Fruit fly (Drosophila melanogaster): ENCODE results near the gene Ravus.

Ravus gene

dm6 chr3R:13261706-13262105, 2.2 kb downstream of the Ravus start (continued):
- TF ChIP-seq CG17186 (GFP tag; optimal IDR thresholded peaks at IDR 0.05), result no peak
- TF ChIP-seq vvl (GFP tag; IDR thresholded peaks at IDR 0.05), result no peak
- no peak for TF ChIP-seq dm (GFP tag; optimal IDR thresholded peaks at IDR 0.05)
- no peak for TF ChIP-seq CG9797 (GFP tag; optimal IDR thresholded peaks at IDR 0.05)
- TF ChIP-seq Oli (tag; optimal IDR thresholded peaks at IDR 0.05), result no peak
- no peak for TF ChIP-seq br (optimal IDR thresholded peaks at IDR 0.05)
- TF ChIP-seq NFAT (GFP tag; IDR thresholded peaks at IDR 0.05), result peak; percentile 27; the same call in 1 of the 2 replicates
- TF ChIP-seq kni (GFP tag; optimal IDR thresholded peaks at IDR 0.05), result no peak

DNA sequence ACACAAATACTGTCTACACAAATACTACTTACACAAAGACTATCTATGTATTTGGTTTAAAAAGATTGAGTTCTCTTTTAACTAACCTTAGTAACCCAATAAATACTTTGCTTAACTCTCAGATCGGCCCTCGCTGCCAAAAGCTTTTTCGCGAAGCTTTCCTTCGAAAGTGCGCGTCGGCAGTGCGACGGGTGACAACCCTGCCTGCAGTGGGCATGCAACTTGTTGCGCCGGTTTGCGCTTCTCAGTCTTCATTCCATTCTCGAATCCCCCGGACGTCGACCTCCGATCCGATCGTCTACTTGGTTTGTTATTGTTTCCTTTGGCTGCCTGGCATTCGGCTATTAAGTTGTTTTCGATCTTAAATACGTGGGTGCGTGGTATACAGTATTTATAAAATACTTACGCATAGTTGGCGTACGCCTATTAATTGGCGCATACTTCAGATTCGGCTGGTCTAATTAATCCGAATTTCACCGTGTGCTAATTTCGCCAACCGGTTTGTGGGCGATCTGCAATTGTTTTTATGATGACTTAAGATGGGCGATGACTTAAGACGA, 3.7 kb downstream of the Ravus start, which contains the start of gene CG11686:
Gene CG11686 (plus strand): TSS at position 243 of the 560 bp plus-strand sequence.
- TF ChIP-seq CG6791 (GFP tag; IDR thresholded peaks at IDR 0.05; ENCODE audit: partially characterized antibody), result peak; percentile 67
- 0 out of 2 replicates have a peak, but pooled peaks have one; percentile 20 for TF ChIP-seq Drgx (GFP tag; IDR thresholded peaks at IDR 0.05)
- TF ChIP-seq lab (GFP tag; optimal IDR thresholded peaks at IDR 0.05), result peak; percentile 44
- TF ChIP-seq Aef1 (GFP tag; IDR thresholded peaks at IDR 0.05), result no peak
- no peak for TF ChIP-seq CG6654 (GFP tag; optimal IDR thresholded peaks at IDR 0.05)
- 0 out of 2 replicates have a peak, but pooled peaks have one; percentile 7 for TF ChIP-seq CG10366 (GFP tag; IDR thresholded peaks at IDR 0.05)
- TF ChIP-seq CG12769 (tag; optimal IDR thresholded peaks at IDR 0.05), result peak; percentile 4
- peak; percentile 17 for TF ChIP-seq caup (GFP tag; optimal IDR thresholded peaks at IDR 0.05; ENCODE audit: severe bottlenecking)
- TF ChIP-seq CG15514 (GFP tag; optimal IDR thresholded peaks at IDR 0.05), result peak; percentile 14
- TF ChIP-seq ab (GFP tag; optimal IDR thresholded peaks at IDR 0.05), result no peak
- TF ChIP-seq pb (GFP tag; optimal IDR thresholded peaks at IDR 0.05), result no peak
- peak; percentile 17 for TF ChIP-seq MTF-1 (GFP tag; optimal IDR thresholded peaks at IDR 0.05; ENCODE audit: borderline replicate concordance)
- no peak for TF ChIP-seq CG15073 (GFP tag; optimal IDR thresholded peaks at IDR 0.05)
- peak; percentile 15 for TF ChIP-seq slp2 (GFP tag; optimal IDR thresholded peaks at IDR 0.05)
- TF ChIP-seq grau (tag; optimal IDR thresholded peaks at IDR 0.05), result peak; percentile 18
- TF ChIP-seq CG14441 (GFP tag; IDR thresholded peaks at IDR 0.05), result 0 out of 2 replicates have a peak, but pooled peaks have one; percentile 11
- 0 out of 2 replicates have a peak, but pooled peaks have one; percentile 8 for TF ChIP-seq seq (GFP tag; IDR thresholded peaks at IDR 0.05)
- TF ChIP-seq CG10147 (GFP tag; optimal IDR thresholded peaks at IDR 0.05), result peak; percentile 1
- TF ChIP-seq oc (tag; optimal IDR thresholded peaks at IDR 0.05), result peak; percentile 48
- TF ChIP-seq en (GFP tag; optimal IDR thresholded peaks at IDR 0.05), result no peak
- 0 out of 2 replicates have a peak, but pooled peaks have one; percentile 5 for TF ChIP-seq CG32532 (GFP tag; IDR thresholded peaks at IDR 0.05)
- no peak for TF ChIP-seq CG16863 (GFP tag; optimal IDR thresholded peaks at IDR 0.05)
- peak; percentile 82; the same call in 2 of the 3 replicates for TF ChIP-seq ci (GFP tag; IDR thresholded peaks at IDR 0.05)
- TF ChIP-seq NfI (GFP tag; optimal IDR thresholded peaks at IDR 0.05), result peak; percentile 2
- TF ChIP-seq ftz-f1 (GFP tag; optimal IDR thresholded peaks at IDR 0.05), result peak; percentile 28
- peak; percentile 76 for TF ChIP-seq sr (GFP tag; IDR thresholded peaks at IDR 0.05)
- TF ChIP-seq Dref (GFP tag; IDR thresholded peaks at IDR 0.05), result no peak
- 0 out of 2 replicates have a peak, but pooled peaks have one; percentile 41 for TF ChIP-seq vvl (GFP tag; IDR thresholded peaks at IDR 0.05)
- TF ChIP-seq CG14860 (GFP tag; IDR thresholded peaks at IDR 0.05; ENCODE audit: partially characterized antibody), result no peak
- TF ChIP-seq CG12391 (tag; optimal IDR thresholded peaks at IDR 0.05), result peak; percentile 21
- peak; percentile 6 for TF ChIP-seq lilli (GFP tag; optimal IDR thresholded peaks at IDR 0.05)
- peak; percentile 2 for TF ChIP-seq CG4707 (GFP tag; optimal IDR thresholded peaks at IDR 0.05)
- TF ChIP-seq sc (optimal IDR thresholded peaks at IDR 0.05), result no peak
- no peak for TF ChIP-seq sc (GFP tag; optimal IDR thresholded peaks at IDR 0.05)
- TF ChIP-seq odd (GFP tag; optimal IDR thresholded peaks at IDR 0.05), result peak; percentile 5
- TF ChIP-seq onecut (GFP tag; IDR thresholded peaks at IDR 0.05), result 0 out of 2 replicates have a peak, but pooled peaks have one; percentile 5
- no peak for TF ChIP-seq Gsc (GFP tag; IDR thresholded peaks at IDR 0.05)
- peak; percentile 33 for TF ChIP-seq HLHmδ (GFP tag; optimal IDR thresholded peaks at IDR 0.05)
- peak; percentile 23 for TF ChIP-seq wek (GFP tag; optimal IDR thresholded peaks at IDR 0.05)
- 0 out of 2 replicates have a peak, but pooled peaks have one; percentile 17 for TF ChIP-seq sob (GFP tag; IDR thresholded peaks at IDR 0.05)
- peak; percentile 53; the same call in 1 of the 2 replicates for TF ChIP-seq Bgb (GFP tag; IDR thresholded peaks at IDR 0.05; ENCODE audit: partially characterized antibody)
